Fruit fly (Drosophila melanogaster) whole organism, embryonic: Measurements from ENCODE around the gene CG18598.

Source experiments
- ATbp ChIP-seq: fragments of 200-800 bp; sonication (Bioruptor generic); optimal IDR thresholded peaks from 2 replicates; lab custom pipeline; 2017; ENCODE audit warnings: missing biosample characterization, mild to moderate bottlenecking, missing genetic modification characterization, missing genetic modification reagents
- CG11560 ChIP-seq: fragments of 200-800 bp; sonication (Bioruptor generic); IDR thresholded peaks from 3 replicates; pipeline ENCODE4 v1.3.6; 2022; ENCODE audit warnings: missing biosample characterization, missing genetic modification characterization
- CG11695 ChIP-seq: fragments of 200-800 bp; sonication (Bioruptor generic); IDR thresholded peaks from 3 replicates; pipeline ENCODE4 v1.3.6; 2022; ENCODE audit warnings: missing biosample characterization, missing genetic modification characterization
- CG11696 ChIP-seq: fragments of 200-800 bp; sonication (Bioruptor generic); IDR thresholded peaks from 2 replicates; pipeline ENCODE4 v1.3.6; 2022; ENCODE audit warnings: missing biosample characterization, missing genetic modification characterization
- CG12942 ChIP-seq: fragments of 200-800 bp; sonication (Bioruptor generic); optimal IDR thresholded peaks from 3 replicates; lab custom pipeline; 2016; ENCODE audit warnings: missing biosample characterization, missing genetic modification characterization
- CG13775 ChIP-seq: fragments of 200-800 bp; sonication (Bioruptor generic); optimal IDR thresholded peaks from 3 replicates; lab custom pipeline; 2017; ENCODE audit warnings: missing biosample characterization, mild to moderate bottlenecking, missing genetic modification characterization
- CG14050 ChIP-seq: fragments of 200-800 bp; sonication (Bioruptor generic); IDR thresholded peaks from 3 replicates; pipeline ENCODE4 v1.3.6; 2022; ENCODE audit warnings: missing biosample characterization, missing genetic modification characterization
- CG14965 ChIP-seq: fragments of 200-800 bp; sonication (Bioruptor generic); optimal IDR thresholded peaks from 2 replicates; lab custom pipeline; 2016; ENCODE audit warnings: missing biosample characterization, missing genetic modification characterization, borderline replicate concordance
- CG1603 ChIP-seq: fragments of 200-800 bp; sonication (Bioruptor generic); optimal IDR thresholded peaks from 2 replicates; lab custom pipeline; 2019; ENCODE audit warnings: missing biosample characterization, mild to moderate bottlenecking, missing genetic modification characterization, moderate library complexity
- CG17328 ChIP-seq: fragments of 200-800 bp; sonication (Bioruptor generic); IDR thresholded peaks from 2 replicates; pipeline ENCODE4 v1.3.6; 2022; ENCODE audit warnings: missing biosample characterization, missing genetic modification characterization
- CG30403 ChIP-seq: fragments of 200-800 bp; sonication (Bioruptor generic); optimal IDR thresholded peaks from 3 replicates; lab custom pipeline; 2016; ENCODE audit warnings: missing biosample characterization, missing genetic modification characterization
- CG32532 ChIP-seq: fragments of 200-800 bp; sonication (Bioruptor generic); IDR thresholded peaks from 2 replicates; pipeline ENCODE4 v1.3.6; 2022; ENCODE audit warnings: missing biosample characterization, missing genetic modification characterization
- CG34224 ChIP-seq: fragments of 200-800 bp; sonication (Bioruptor generic); IDR thresholded peaks from 3 replicates; pipeline ENCODE4 v1.3.6; 2022; ENCODE audit warnings: missing biosample characterization, missing genetic modification characterization; ENCODE audit not compliant: partially characterized antibody
- CG4424 ChIP-seq: fragments of 200-800 bp; sonication (Bioruptor generic); optimal IDR thresholded peaks from 3 replicates; lab custom pipeline; 2016; ENCODE audit warnings: missing biosample characterization, missing genetic modification characterization
- CG7963 ChIP-seq: fragments of 200-800 bp; sonication (Bioruptor generic); IDR thresholded peaks from 3 replicates; pipeline ENCODE4 v1.3.6; 2022; ENCODE audit warnings: missing biosample characterization, missing genetic modification characterization; ENCODE audit not compliant: partially characterized antibody
- CG8924 ChIP-seq: fragments of 200-800 bp; optimal IDR thresholded peaks from 3 replicates; lab custom pipeline; 2019; ENCODE audit warnings: missing biosample characterization, mild to moderate bottlenecking, missing genetic modification characterization, moderate library complexity
- CG9727 ChIP-seq: fragments of 200-800 bp; sonication (Bioruptor generic); optimal IDR thresholded peaks from 3 replicates; lab custom pipeline; 2017; ENCODE audit warnings: missing biosample characterization, mild to moderate bottlenecking, missing genetic modification characterization
- Dek ChIP-seq: fragments of 200-800 bp; sonication (Bioruptor generic); optimal IDR thresholded peaks from 3 replicates; lab custom pipeline; 2019; ENCODE audit warnings: missing biosample characterization, mild to moderate bottlenecking, missing genetic modification characterization, moderate library complexity
- Drgx ChIP-seq: fragments of 200-800 bp; sonication (Bioruptor generic); IDR thresholded peaks from 2 replicates; pipeline ENCODE4 v1.3.6; 2022; ENCODE audit warnings: missing biosample characterization, missing genetic modification characterization
- Eip74EF ChIP-seq, 2 experiments: fragments of 200-800 bp in 1 of 2; fragments of >200 bp in 1 of 2; sonication (Bioruptor generic) in 1 of 2; optimal IDR thresholded peaks; 2 replicates each; lab custom pipeline; 2017 to 2019; ENCODE audit warnings: missing biosample characterization in 2 of 2, missing genetic modification characterization in 2 of 2, mild to moderate bottlenecking in 1 of 2, moderate library complexity in 1 of 2
- Ets97D ChIP-seq: fragments of 200-800 bp; sonication (Bioruptor generic); optimal IDR thresholded peaks from 3 replicates; lab custom pipeline; 2016; ENCODE audit warnings: missing biosample characterization, missing genetic modification characterization
- HmgZ ChIP-seq: fragments of 200-800 bp; sonication (Bioruptor generic); optimal IDR thresholded peaks from 2 replicates; lab custom pipeline; 2018; ENCODE audit warnings: missing biosample characterization, mild to moderate bottlenecking, missing genetic modification characterization
- MTF-1 ChIP-seq: fragments of 200-800 bp; sonication (Bioruptor generic); optimal IDR thresholded peaks from 2 replicates; lab custom pipeline; 2018; ENCODE audit warnings: missing biosample characterization, mild to moderate bottlenecking, missing genetic modification characterization, borderline replicate concordance
- Oaz ChIP-seq: fragments of 200-800 bp; sonication (Bioruptor generic); IDR thresholded peaks from 2 replicates; pipeline ENCODE4 v1.3.6; 2022; ENCODE audit warnings: missing biosample characterization, missing genetic modification characterization
- Sox102F ChIP-seq: fragments of 200-800 bp; sonication (Bioruptor generic); optimal IDR thresholded peaks from 2 replicates; lab custom pipeline; 2018; ENCODE audit warnings: missing biosample characterization, mild to moderate bottlenecking, missing genetic modification characterization, moderate library complexity
- Sry-δ ChIP-seq: fragments of 200-800 bp; sonication (Bioruptor generic); optimal IDR thresholded peaks from 2 replicates; lab custom pipeline; 2016; ENCODE audit warnings: missing biosample characterization, missing genetic modification characterization
- ac ChIP-seq: fragments of 200-800 bp; sonication (Bioruptor generic); optimal IDR thresholded peaks from 3 replicates; lab custom pipeline; 2017; ENCODE audit warnings: missing biosample characterization, mild to moderate bottlenecking, missing genetic modification characterization
- bab2 ChIP-seq: fragments of 200-800 bp; sonication (Bioruptor generic); optimal IDR thresholded peaks from 2 replicates; lab custom pipeline; 2016; ENCODE audit warnings: missing biosample characterization, missing genetic modification characterization
- br ChIP-seq: fragments of >200 bp; optimal IDR thresholded peaks from 2 replicates; lab custom pipeline; 2017
- btn ChIP-seq: fragments of 200-800 bp; sonication (Bioruptor generic); optimal IDR thresholded peaks from 2 replicates; lab custom pipeline; 2016; ENCODE audit warnings: missing biosample characterization, missing genetic modification characterization
- cad ChIP-seq: fragments of >200 bp; optimal IDR thresholded peaks from 2 replicates; lab custom pipeline; 2017; ENCODE audit warnings: missing biosample characterization, missing genetic modification characterization
- cato ChIP-seq: fragments of 200-800 bp; sonication (Bioruptor generic); optimal IDR thresholded peaks from 2 replicates; lab custom pipeline; 2016; ENCODE audit warnings: missing biosample characterization, missing genetic modification characterization, borderline replicate concordance
- caup ChIP-seq: fragments of 200-800 bp; sonication (Bioruptor generic); optimal IDR thresholded peaks from 3 replicates; lab custom pipeline; 2017; ENCODE audit warnings: missing biosample characterization, mild to moderate bottlenecking, missing genetic modification characterization, moderate library complexity; ENCODE audit not compliant: severe bottlenecking
- crol ChIP-seq: fragments of 200-800 bp; sonication (Bioruptor generic); IDR thresholded peaks from 2 replicates; pipeline ENCODE4 v1.3.6; 2022; ENCODE audit warnings: missing biosample characterization, missing genetic modification characterization
- fd102C ChIP-seq: fragments of 200-800 bp; sonication (Bioruptor generic); optimal IDR thresholded peaks from 2 replicates; lab custom pipeline; 2018; ENCODE audit warnings: missing biosample characterization, mild to moderate bottlenecking, missing genetic modification characterization, moderate library complexity
- fd96Cb ChIP-seq: fragments of 200-800 bp; sonication (Bioruptor generic); optimal IDR thresholded peaks from 2 replicates; lab custom pipeline; 2018; ENCODE audit warnings: missing biosample characterization, mild to moderate bottlenecking, missing genetic modification characterization, moderate library complexity
- ham ChIP-seq: fragments of 200-800 bp; sonication (Bioruptor generic); IDR thresholded peaks from 2 replicates; pipeline ENCODE4 v1.3.6; 2022; ENCODE audit warnings: missing biosample characterization, missing genetic modification characterization
- insv ChIP-seq, 2 experiments: fragments of 200-800 bp; sonication (Bioruptor generic); optimal IDR thresholded peaks; 3 replicates each; lab custom pipeline; 2016 to 2018; ENCODE audit warnings: missing biosample characterization in 2 of 2, missing genetic modification characterization in 2 of 2
- ken ChIP-seq: fragments of 200-800 bp; sonication (Bioruptor generic); IDR thresholded peaks from 3 replicates; pipeline ENCODE4 v1.3.6; 2022; ENCODE audit warnings: missing biosample characterization, missing genetic modification characterization
- mld ChIP-seq: fragments of 200-800 bp; sonication (Bioruptor generic); IDR thresholded peaks from 3 replicates; pipeline ENCODE4 v1.3.6; 2022; ENCODE audit warnings: missing biosample characterization, missing genetic modification characterization; ENCODE audit not compliant: partially characterized antibody
- nau ChIP-seq: fragments of 200-800 bp; sonication (Bioruptor generic); optimal IDR thresholded peaks from 3 replicates; lab custom pipeline; 2017; ENCODE audit warnings: missing biosample characterization, mild to moderate bottlenecking, missing genetic modification characterization, missing genetic modification reagents
- p53 ChIP-seq: fragments of 200-800 bp; sonication (Bioruptor generic); optimal IDR thresholded peaks from 2 replicates; lab custom pipeline; 2016; ENCODE audit warnings: missing biosample characterization, missing genetic modification characterization
- pfk ChIP-seq: fragments of 200-800 bp; sonication (Bioruptor generic); optimal IDR thresholded peaks from 2 replicates; lab custom pipeline; 2018; ENCODE audit warnings: missing biosample characterization, mild to moderate bottlenecking, missing genetic modification characterization, moderate library complexity
- ranshi ChIP-seq: fragments of 200-800 bp; sonication (Bioruptor generic); IDR thresholded peaks from 2 replicates; pipeline ENCODE4 v1.3.6; 2022; ENCODE audit warnings: missing biosample characterization, missing genetic modification characterization
- sens-2 ChIP-seq: fragments of 200-800 bp; sonication (Bioruptor generic); IDR thresholded peaks from 2 replicates; pipeline ENCODE4 v1.3.6; 2022; ENCODE audit warnings: missing biosample characterization, missing genetic modification characterization
- usp ChIP-seq: fragments of >200 bp; optimal IDR thresholded peaks from 2 replicates; lab custom pipeline; 2017; ENCODE audit warnings: missing biosample characterization, missing genetic modification characterization
- vnd ChIP-seq: fragments of 200-800 bp; sonication (Bioruptor generic); IDR thresholded peaks from 3 replicates; pipeline ENCODE4 v1.3.6; 2022; ENCODE audit warnings: missing biosample characterization, missing genetic modification characterization; ENCODE audit not compliant: partially characterized antibody
- z ChIP-seq: fragments of 200-800 bp; sonication (Bioruptor generic); IDR thresholded peaks from 3 replicates; pipeline ENCODE4 v1.3.6; 2022; ENCODE audit warnings: missing biosample characterization, missing genetic modification characterization

The CG18598 gene

dm6 chr3R:18242089-18242955, 8.6 kb upstream of the CG18598 start, which contains the start of the genes CG7156 and 14-3-3epsilon (continued):
- TF ChIP-seq Dek (tag; lab: Kevin White, UChicago) = no peak
- 0 out of 2 replicates have a peak, but pooled peaks have one; percentile 21 for TF ChIP-seq Drgx
- no peak for TF ChIP-seq CG11696 (GFP tag; lab: Robert Waterston, UW)
- peak; percentile 42 for TF ChIP-seq CG13775 (GFP tag; lab: Kevin White, UChicago)
- no peak for TF ChIP-seq sens-2
- peak; percentile 67 for TF ChIP-seq CG30403 (GFP tag; lab: Kevin White, UChicago)
- peak; percentile 24 for TF ChIP-seq CG4424 (GFP tag; lab: Kevin White, UChicago)
- peak; percentile 18; the same call in 1 of the 3 replicates for TF ChIP-seq CG34224 (GFP tag; lab: Robert Waterston, UW)
- peak; percentile 50; the same call in 1 of the 2 replicates for TF ChIP-seq ranshi
- no peak for TF ChIP-seq caup (GFP tag; lab: Kevin White, UChicago)
- TF ChIP-seq Sry-δ (GFP tag; lab: Kevin White, UChicago) = peak; percentile 72
- TF ChIP-seq insv (GFP tag; optimal IDR thresholded peaks at IDR 0.05; lab: Kevin White, UChicago) = peak in 1 of 2 experiments; percentile 21
- TF ChIP-seq HmgZ (tag; lab: Kevin White, UChicago) = peak; percentile 18
- peak; percentile 81 for TF ChIP-seq Ets97D
- peak; percentile 50; the same call in 1 of the 3 replicates for TF ChIP-seq CG11560 (tag; lab: Robert Waterston, UW)
- no peak for TF ChIP-seq usp (GFP tag; lab: Kevin White, UChicago)
- TF ChIP-seq CG11695 = no peak
- no peak for TF ChIP-seq Sox102F (GFP tag; lab: Kevin White, UChicago)
- no peak for TF ChIP-seq CG7963
- TF ChIP-seq ken (GFP tag; lab: Robert Waterston, UW) = no peak
- no peak for TF ChIP-seq fd102C (GFP tag; lab: Kevin White, UChicago)
- peak; percentile 60 for TF ChIP-seq CG9727 (GFP tag; lab: Kevin White, UChicago)
- TF ChIP-seq Eip74EF (GFP tag; optimal IDR thresholded peaks at IDR 0.05; lab: Kevin White, UChicago) = peak in 1 of 2 experiments; percentile 22
- TF ChIP-seq ATbp (GFP tag; lab: Kevin White, UChicago) = peak; percentile 3
- no peak for TF ChIP-seq crol
- TF ChIP-seq ham (GFP tag; lab: Robert Waterston, UW) = no peak
- TF ChIP-seq vnd (GFP tag; lab: Robert Waterston, UW) = no peak
- peak; percentile 57 for TF ChIP-seq p53 (GFP tag; lab: Kevin White, UChicago)
- TF ChIP-seq Oaz = no peak
- peak; percentile 39 for TF ChIP-seq bab2 (GFP tag; lab: Kevin White, UChicago)
- peak; percentile 69 for TF ChIP-seq CG17328 (GFP tag; lab: Robert Waterston, UW)
- TF ChIP-seq CG14965 (GFP tag; lab: Kevin White, UChicago) = no peak
- TF ChIP-seq MTF-1 = peak; percentile 16
- TF ChIP-seq ac (GFP tag; lab: Kevin White, UChicago) = no peak
- peak; percentile 16 for TF ChIP-seq CG12942 (GFP tag; lab: Kevin White, UChicago)
- peak; percentile 18 for TF ChIP-seq CG1603
- TF ChIP-seq CG32532 (GFP tag; lab: Robert Waterston, UW) = peak; percentile 57; the same call in 1 of the 2 replicates
- TF ChIP-seq mld = 0 out of 3 replicates have a peak, but pooled peaks have one; percentile 26
- TF ChIP-seq nau (GFP tag; lab: Kevin White, UChicago) = no peak
- TF ChIP-seq cad (GFP tag; lab: Kevin White, UChicago) = no peak
- TF ChIP-seq fd96Cb = no peak
- TF ChIP-seq btn (GFP tag; lab: Kevin White, UChicago) = no peak
- no peak for TF ChIP-seq z
- TF ChIP-seq CG8924 (tag; lab: Kevin White, UChicago) = peak; percentile 30
- TF ChIP-seq br (lab: Kevin White, UChicago) = no peak
- TF ChIP-seq CG14050 (GFP tag; lab: Robert Waterston, UW) = no peak
- no peak for TF ChIP-seq cato (GFP tag; lab: Kevin White, UChicago)
- peak; percentile 7 for TF ChIP-seq pfk (GFP tag; lab: Kevin White, UChicago)
